Worm (Caenorhabditis elegans) whole organism, mixed stage, embryonic: ENCODE data around the gene egl-19.

ENCODE experiments used
- flh-1 ChIP-seq: fragments of 200-800 bp; sonication (Bioruptor generic); optimal IDR thresholded peaks from 2 replicates; lab custom pipeline; 2018; ENCODE audit warnings: mild to moderate bottlenecking, missing genetic modification characterization, moderate library complexity, missing compliant biosample characterization
- lin-13 ChIP-seq: fragments of 150-350 bp; optimal IDR thresholded peaks from 2 replicates; lab custom pipeline; 2014; ENCODE audit warnings: missing biosample characterization, missing genetic modification characterization
- lsy-2 ChIP-seq: fragments of 150-350 bp; optimal IDR thresholded peaks from 2 replicates; lab custom pipeline; 2014; ENCODE audit warnings: missing biosample characterization, missing genetic modification characterization
- nhr-12 ChIP-seq: fragments of 150-350 bp; optimal IDR thresholded peaks from 2 replicates; lab custom pipeline; 2014; ENCODE audit warnings: missing biosample characterization, missing genetic modification characterization
- nhr-28 ChIP-seq: fragments of 150-350 bp; optimal IDR thresholded peaks from 2 replicates; lab custom pipeline; 2014; ENCODE audit warnings: missing biosample characterization, missing genetic modification characterization
- nhr-76 ChIP-seq: sonication (generic microtip); optimal IDR thresholded peaks from 2 replicates; lab custom pipeline; 2017; ENCODE audit warnings: missing biosample characterization, missing genetic modification characterization
- snpc-4 ChIP-seq: fragments of 150-350 bp; optimal IDR thresholded peaks from 2 replicates; lab custom pipeline; 2014; ENCODE audit warnings: missing biosample characterization, missing genetic modification characterization
- unc-62 ChIP-seq: fragments of 150-350 bp; optimal IDR thresholded peaks from 2 replicates; lab custom pipeline; 2014; ENCODE audit warnings: missing biosample characterization, missing genetic modification reagents, missing genetic modification characterization

- TF ChIP-seq lsy-2 (tag; lab: Kevin White, UChicago) (no peak), snpc-4 (tag; lab: Kevin White, UChicago) (no peak), flh-1 (GFP tag; lab: Kevin White, UChicago) (no peak), nhr-76 (tag; lab: Kevin White, UChicago) (no peak), nhr-28 (tag; lab: Kevin White, UChicago) (no peak), unc-62 (GFP tag; lab: Kevin White, UChicago) (no peak), nhr-12 (tag; lab: Kevin White, UChicago) (no peak), lin-13 (no peak)
Measured at ce11 chrIV:7453661-7454159, 48.3 kb downstream of the egl-19 start.
